Fruit fly (Drosophila melanogaster) whole organism, pupa: ENCODE results near the gene CG31921.

ENCODE experiments used
- CG12605 ChIP-seq: fragments of 200-800 bp; sonication (Bioruptor generic); IDR thresholded peaks from 2 replicates; pipeline ENCODE4 v1.3.6; 2022; ENCODE audit warnings: missing biosample characterization, missing genetic modification characterization
- CG17806 ChIP-seq: fragments of 200-800 bp; sonication (Bioruptor generic); optimal IDR thresholded peaks from 2 replicates; lab custom pipeline; 2018; ENCODE audit warnings: missing biosample characterization, mild to moderate bottlenecking, missing genetic modification characterization, moderate library complexity
- CG32121 ChIP-seq: fragments of 200-800 bp; sonication (Bioruptor generic); IDR thresholded peaks from 2 replicates; pipeline ENCODE4 v1.3.6; 2022; ENCODE audit warnings: missing biosample characterization, missing genetic modification characterization
- CG4496 ChIP-seq: fragments of 200-800 bp; sonication (Bioruptor generic); IDR thresholded peaks from 3 replicates; pipeline ENCODE4 v1.3.6; 2022; ENCODE audit warnings: missing biosample characterization, missing genetic modification characterization
- CG8159 ChIP-seq: fragments of 200-800 bp; sonication (Bioruptor generic); optimal IDR thresholded peaks from 3 replicates; lab custom pipeline; 2018; ENCODE audit warnings: missing biosample characterization, mild to moderate bottlenecking, missing genetic modification characterization, moderate library complexity
- CG8301 ChIP-seq: fragments of 200-800 bp; sonication (Bioruptor generic); optimal IDR thresholded peaks from 2 replicates; lab custom pipeline; 2018; ENCODE audit warnings: missing biosample characterization, mild to moderate bottlenecking, missing genetic modification characterization
- D1 ChIP-seq: fragments of 200-800 bp; sonication (Bioruptor generic); optimal IDR thresholded peaks from 2 replicates; lab custom pipeline; 2018; ENCODE audit warnings: missing biosample characterization, mild to moderate bottlenecking, missing genetic modification characterization, moderate library complexity
- EcR ChIP-seq: fragments of 200-800 bp; sonication (Bioruptor generic); optimal IDR thresholded peaks from 3 replicates; lab custom pipeline; 2019; ENCODE audit warnings: missing biosample characterization, missing genetic modification characterization, mild to moderate bottlenecking, moderate library complexity, missing genetic modification reagents
- Snoo ChIP-seq: fragments of 200-800 bp; sonication (Bioruptor generic); optimal IDR thresholded peaks from 3 replicates; lab custom pipeline; 2017; ENCODE audit warnings: missing biosample characterization, mild to moderate bottlenecking, missing genetic modification characterization, inconsistent platforms

DNA sequence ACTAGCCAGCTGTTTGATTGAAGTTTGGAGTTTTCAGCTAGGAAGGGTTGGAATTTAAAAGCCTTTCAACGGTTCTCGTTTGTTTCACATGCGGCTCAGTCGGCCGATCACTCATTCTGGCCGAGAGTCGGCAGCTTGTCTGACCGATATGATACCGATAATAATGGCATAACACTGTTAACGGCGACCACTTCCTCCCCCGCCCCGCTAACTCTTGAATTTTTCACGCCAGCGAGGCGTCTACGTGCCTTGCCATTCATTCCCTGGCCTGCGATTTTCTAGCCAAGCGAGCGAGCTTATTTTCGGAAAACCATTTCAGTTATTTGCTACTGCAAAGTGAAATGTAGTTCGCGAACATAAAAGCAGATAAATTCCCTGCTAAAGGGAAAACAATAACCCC, 32.1 kb downstream of the CG31921 start:
- TF ChIP-seq CG8301 (tag; lab: Kevin White, UChicago) (no peak), EcR (GFP tag; lab: Kevin White, UChicago) (no peak), CG17806 (tag; lab: Kevin White, UChicago) (no peak), CG12605 (GFP tag; lab: Robert Waterston, UW) (no peak), CG32121 (no peak), Snoo (no peak), CG4496 (no peak), D1 (tag; lab: Kevin White, UChicago) (no peak), CG8159 (no peak)
